Worm (Caenorhabditis elegans) whole organism, L4 larva: Measurements from ENCODE around the gene cest-2.3.
A peak's percentile ranks its signal among the peaks of the same experiment; 100 is the strongest.

Experiments used
- F44E2.7 ChIP-seq: fragments of 200-800 bp; sonication (Bioruptor generic); IDR thresholded peaks from 2 replicates; pipeline ENCODE4 v2.1.2; 2022; ENCODE audit warnings: missing genetic modification characterization, missing compliant biosample characterization
- F49E8.2 ChIP-seq: sonication (generic microtip); optimal IDR thresholded peaks from 2 replicates; lab custom pipeline; 2016; ENCODE audit warnings: missing compliant biosample characterization, mild to moderate bottlenecking, missing genetic modification characterization, borderline replicate concordance
- Y105C5A.15 ChIP-seq: fragments of 200-800 bp; sonication (Bioruptor generic); IDR thresholded peaks from 2 replicates; pipeline ENCODE4 v1.3.6; 2022; ENCODE audit warnings: missing genetic modification characterization, missing compliant biosample characterization
- aha-1 ChIP-seq: fragments of 150-350 bp; peaks from one replicate; lab custom pipeline; 2014; ENCODE audit warnings: missing biosample characterization, missing genetic modification characterization
- arid-1 ChIP-seq: fragments of 200-800 bp; sonication (Bioruptor generic); conservative IDR thresholded peaks from 2 replicates; pipeline ENCODE4 v1.3.6; 2022; ENCODE audit warnings: missing genetic modification reagents, missing genetic modification characterization, missing compliant biosample characterization
- ceh-28 ChIP-seq: fragments of 150-350 bp; optimal IDR thresholded peaks from 2 replicates; lab custom pipeline; 2014; ENCODE audit warnings: missing biosample characterization, missing genetic modification reagents, missing genetic modification characterization
- ceh-44 ChIP-seq: fragments of 200-800 bp; sonication (Bioruptor generic); IDR thresholded peaks from 2 replicates; pipeline ENCODE4 v1.3.6; 2022; ENCODE audit warnings: missing genetic modification reagents, missing genetic modification characterization, missing compliant biosample characterization
- ctbp-1 ChIP-seq: fragments of 200-800 bp; sonication (Bioruptor generic); IDR thresholded peaks from 2 replicates; pipeline ENCODE4 v1.3.6; 2022; ENCODE audit warnings: missing genetic modification reagents, missing genetic modification characterization, missing compliant biosample characterization
- daf-12 ChIP-seq: fragments of 150-350 bp; optimal IDR thresholded peaks from 2 replicates; lab custom pipeline; 2014; ENCODE audit warnings: missing biosample characterization, missing genetic modification reagents, missing genetic modification characterization
- daf-16 ChIP-seq, 3 experiments: sonication (generic microtip); optimal IDR thresholded peaks; 2 replicates each; lab custom pipeline; 2016 to 2017; ENCODE audit warnings: missing genetic modification characterization in 3 of 3, missing genetic modification reagents in 3 of 3, mild to moderate bottlenecking in 2 of 3, missing compliant biosample characterization in 2 of 3, missing biosample characterization in 1 of 3, moderate library complexity in 1 of 3
- dmd-6 ChIP-seq: fragments of 200-800 bp; sonication (Bioruptor generic); IDR thresholded peaks from 2 replicates; pipeline ENCODE4 v1.3.6; 2022; ENCODE audit warnings: missing genetic modification reagents, missing genetic modification characterization, missing compliant biosample characterization
- dve-1 ChIP-seq: sonication (generic microtip); optimal IDR thresholded peaks from 2 replicates; lab custom pipeline; 2017; ENCODE audit warnings: antibody characterized with exemption, mild to moderate bottlenecking, missing genetic modification characterization, missing compliant biosample characterization; ENCODE audit not compliant: insufficient read depth
- fkh-10 ChIP-seq: fragments of 150-350 bp; optimal IDR thresholded peaks from 2 replicates; lab custom pipeline; 2014; ENCODE audit warnings: missing biosample characterization, missing genetic modification reagents, missing genetic modification characterization
- fos-1 ChIP-seq: fragments of 150-350 bp; optimal IDR thresholded peaks from 2 replicates; lab custom pipeline; 2014; ENCODE audit warnings: missing biosample characterization, missing genetic modification characterization
- hlh-11 ChIP-seq: fragments of 200-800 bp; sonication (Bioruptor generic); optimal IDR thresholded peaks from 2 replicates; lab custom pipeline; 2018; ENCODE audit warnings: mild to moderate bottlenecking, missing genetic modification characterization, missing compliant biosample characterization
- lim-7 ChIP-seq: fragments of 200-800 bp; sonication (Bioruptor generic); IDR thresholded peaks from 2 replicates; pipeline ENCODE4 v1.3.6; 2022; ENCODE audit warnings: missing genetic modification characterization, missing compliant biosample characterization
- lin-1 ChIP-seq: fragments of 200-800 bp; sonication (Bioruptor generic); IDR thresholded peaks from 2 replicates; pipeline ENCODE4 v1.3.6; 2022; ENCODE audit warnings: missing genetic modification reagents, missing genetic modification characterization, missing compliant biosample characterization
- lin-38 ChIP-seq: fragments of 200-800 bp; sonication (Bioruptor generic); IDR thresholded peaks from 2 replicates; pipeline ENCODE4 v1.3.6; 2022; ENCODE audit warnings: missing genetic modification reagents, missing genetic modification characterization, missing compliant biosample characterization
- madf-5 ChIP-seq, 2 experiments: fragments of 200-800 bp; sonication (Bioruptor generic); IDR thresholded peaks; 2 replicates each; pipeline ENCODE4 v1.3.6; 2022; ENCODE audit warnings: missing compliant biosample characterization in 2 of 2, missing genetic modification characterization in 2 of 2
- mdl-1 ChIP-seq, 2 experiments: fragments of 150-350 bp in 1 of 2; sonication (generic microtip) in 1 of 2; optimal IDR thresholded peaks; 2 replicates each; lab custom pipeline; 2014 to 2017; ENCODE audit warnings: missing biosample characterization in 2 of 2, missing genetic modification characterization in 2 of 2
- mxl-3 ChIP-seq: fragments of 200-800 bp; sonication (Bioruptor generic); optimal IDR thresholded peaks from 2 replicates; lab custom pipeline; 2018; ENCODE audit warnings: mild to moderate bottlenecking, missing genetic modification characterization, missing compliant biosample characterization
- nhr-10 ChIP-seq: fragments of 150-350 bp; optimal IDR thresholded peaks from 2 replicates; lab custom pipeline; 2014; ENCODE audit warnings: missing biosample characterization, missing genetic modification characterization
- nhr-11 ChIP-seq: fragments of 150-350 bp; optimal IDR thresholded peaks from 2 replicates; lab custom pipeline; 2014; ENCODE audit warnings: missing biosample characterization, missing genetic modification characterization
- nhr-25 ChIP-seq: sonication (generic microtip); optimal IDR thresholded peaks from 2 replicates; lab custom pipeline; 2017; ENCODE audit warnings: missing genetic modification characterization, mild to moderate bottlenecking, missing compliant biosample characterization, antibody characterized with exemption, moderate library complexity, borderline replicate concordance; ENCODE audit not compliant: insufficient read depth
- nhr-28 ChIP-seq: fragments of 150-350 bp; optimal IDR thresholded peaks from 2 replicates; lab custom pipeline; 2014; ENCODE audit warnings: missing biosample characterization, missing genetic modification characterization
- nhr-48 ChIP-seq: sonication (generic microtip); optimal IDR thresholded peaks from 2 replicates; lab custom pipeline; 2016; ENCODE audit warnings: mild to moderate bottlenecking, missing genetic modification characterization, missing compliant biosample characterization
- nhr-6 ChIP-seq: fragments of 150-350 bp; optimal IDR thresholded peaks from 2 replicates; lab custom pipeline; 2014; ENCODE audit warnings: missing biosample characterization, missing genetic modification characterization
- nhr-76 ChIP-seq: fragments of 150-350 bp; optimal IDR thresholded peaks from 2 replicates; lab custom pipeline; 2014; ENCODE audit warnings: missing biosample characterization, missing genetic modification characterization
- pha-4 ChIP-seq, 2 experiments: fragments of 150-350 bp in 1 of 2; fragments of 200-800 bp in 1 of 2; sonication (Bioruptor generic) in 1 of 2; IDR thresholded peaks in 1 of 2; optimal IDR thresholded peaks in 1 of 2; 2 replicates each; pipeline versions ENCODE4 v1.3.6 to Lab custom; 2014 to 2022; ENCODE audit warnings: missing genetic modification characterization in 2 of 2, missing genetic modification reagents in 2 of 2, missing biosample characterization in 1 of 2, missing compliant biosample characterization in 1 of 2
- spr-1 ChIP-seq: sonication (generic microtip); optimal IDR thresholded peaks from 2 replicates; lab custom pipeline; 2016; ENCODE audit warnings: mild to moderate bottlenecking, missing genetic modification characterization, missing compliant biosample characterization
- unc-130 ChIP-seq: sonication (generic microtip); optimal IDR thresholded peaks from 2 replicates; lab custom pipeline; 2016; ENCODE audit warnings: missing genetic modification reagents, missing genetic modification characterization, missing compliant biosample characterization
- unc-62 ChIP-seq, 3 experiments: fragments of 150-350 bp in 1 of 3; sonication (generic microtip); optimal IDR thresholded peaks in 2 of 3; peaks in 1 of 3; 1 replicate in 1 of 3; 2 replicates in 2 of 3; lab custom pipeline; 2014 to 2017; ENCODE audit warnings: missing biosample characterization in 3 of 3, missing genetic modification characterization in 3 of 3, missing genetic modification reagents in 3 of 3, missing genotype in 1 of 3
- vab-7 ChIP-seq: fragments of 200-800 bp; sonication (Bioruptor generic); IDR thresholded peaks from 2 replicates; pipeline ENCODE4 v1.3.6; 2022; ENCODE audit warnings: missing genetic modification reagents, missing genetic modification characterization, missing compliant biosample characterization
- zag-1 ChIP-seq: fragments of 150-350 bp; optimal IDR thresholded peaks from 2 replicates; lab custom pipeline; 2014; ENCODE audit warnings: missing biosample characterization, missing genetic modification characterization
- zip-2 ChIP-seq: fragments of 150-350 bp; optimal IDR thresholded peaks from 2 replicates; lab custom pipeline; 2014; ENCODE audit warnings: missing biosample characterization, missing genetic modification characterization
- ztf-11 ChIP-seq: fragments of 150-350 bp; optimal IDR thresholded peaks from 2 replicates; lab custom pipeline; 2014; ENCODE audit warnings: missing biosample characterization, missing genetic modification characterization
- ztf-7 ChIP-seq: fragments of 150-350 bp; optimal IDR thresholded peaks from 2 replicates; lab custom pipeline; 2014; ENCODE audit warnings: missing biosample characterization, missing genetic modification characterization

cest-2.3 gene

DNA sequence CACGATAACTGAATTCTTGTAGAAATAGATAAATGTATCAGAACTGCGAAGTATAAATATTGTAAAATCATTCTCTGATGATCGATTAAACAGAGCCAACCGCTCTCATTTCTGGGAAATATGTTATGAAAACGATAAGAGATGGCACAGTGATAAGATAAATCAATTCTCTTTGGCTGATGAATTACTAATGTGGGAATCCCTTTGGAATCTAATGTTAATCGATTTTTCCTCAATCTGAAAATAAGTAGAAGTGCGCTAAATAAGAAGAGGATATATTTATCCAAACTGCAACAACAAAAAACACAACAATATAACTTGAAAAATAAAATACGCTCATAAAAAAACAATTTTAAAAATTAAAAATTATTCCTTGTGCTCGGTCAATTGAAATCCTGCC, at the start of gene cest-2.3:
cest-2.3 (minus strand) TSS at position 101 of the 400 bp plus-strand sequence.
- TF ChIP-seq F49E8.2 (tag; lab: Kevin White, UChicago) (no peak), aha-1 (tag; lab: Kevin White, UChicago) (peak; percentile 3)
- TF ChIP-seq, all 104 proteins: peak for 1

DNA sequence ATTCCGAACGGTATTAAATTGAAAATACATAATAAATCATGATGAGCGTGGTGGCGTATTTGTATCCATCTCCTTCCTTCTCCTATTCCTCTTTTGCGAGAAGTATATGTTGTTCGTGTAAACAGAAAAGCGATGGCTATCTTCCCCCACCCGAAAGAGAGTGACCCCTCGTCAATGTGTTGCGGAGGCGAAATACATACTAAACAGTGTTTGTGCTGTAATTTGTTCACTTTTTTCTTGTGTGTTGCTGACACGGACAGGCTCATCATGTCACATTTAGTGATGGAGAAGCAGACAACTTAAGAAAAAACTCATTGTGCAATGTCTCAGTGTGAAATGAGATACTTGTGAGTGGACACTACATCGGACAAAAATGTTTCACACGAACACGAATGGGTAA, 48.9 kb upstream of the cest-2.3 start:
- TF ChIP-seq hlh-11 (tag; lab: Kevin White, UChicago) = peak; percentile 10
- no peak for TF ChIP-seq daf-12 (tag; lab: Kevin White, UChicago)
- TF ChIP-seq spr-1 (tag; lab: Kevin White, UChicago) = no peak
- peak in 1 of 2 experiments; percentile 24 for TF ChIP-seq unc-62 (GFP tag; optimal IDR thresholded peaks at IDR 0.05 in 1 of 2; lab: Kevin White, UChicago)
- no peak for TF ChIP-seq unc-62 (tag; optimal IDR thresholded peaks at IDR 0.05; lab: Kevin White, UChicago)
- TF ChIP-seq dmd-6 = peak; percentile 20; the same call in 1 of the 2 replicates
- TF ChIP-seq nhr-10 (tag; lab: Kevin White, UChicago) = no peak
- peak in 1 of 2 experiments; percentile 56 for TF ChIP-seq daf-16 (GFP tag; optimal IDR thresholded peaks at IDR 0.05; lab: Kevin White, UChicago)
- TF ChIP-seq daf-16 (tag; optimal IDR thresholded peaks at IDR 0.05; lab: Kevin White, UChicago) = peak; percentile 80
- peak; percentile 12 for TF ChIP-seq mxl-3 (GFP tag; lab: Kevin White, UChicago)
- no peak for TF ChIP-seq ceh-28 (tag; lab: Kevin White, UChicago)
- TF ChIP-seq F44E2.7 (GFP tag; lab: Robert Waterston, UW) = no peak
- peak; percentile 8 for TF ChIP-seq nhr-28 (tag; lab: Kevin White, UChicago)
- no peak for TF ChIP-seq nhr-6 (tag; lab: Kevin White, UChicago)
- TF ChIP-seq madf-5 (GFP tag; IDR thresholded peaks at IDR 0.05; lab: Robert Waterston, UW) = no peak
- no peak for TF ChIP-seq unc-130 (GFP tag; lab: Kevin White, UChicago)
- no peak for TF ChIP-seq zip-2 (tag; lab: Kevin White, UChicago)

DNA sequence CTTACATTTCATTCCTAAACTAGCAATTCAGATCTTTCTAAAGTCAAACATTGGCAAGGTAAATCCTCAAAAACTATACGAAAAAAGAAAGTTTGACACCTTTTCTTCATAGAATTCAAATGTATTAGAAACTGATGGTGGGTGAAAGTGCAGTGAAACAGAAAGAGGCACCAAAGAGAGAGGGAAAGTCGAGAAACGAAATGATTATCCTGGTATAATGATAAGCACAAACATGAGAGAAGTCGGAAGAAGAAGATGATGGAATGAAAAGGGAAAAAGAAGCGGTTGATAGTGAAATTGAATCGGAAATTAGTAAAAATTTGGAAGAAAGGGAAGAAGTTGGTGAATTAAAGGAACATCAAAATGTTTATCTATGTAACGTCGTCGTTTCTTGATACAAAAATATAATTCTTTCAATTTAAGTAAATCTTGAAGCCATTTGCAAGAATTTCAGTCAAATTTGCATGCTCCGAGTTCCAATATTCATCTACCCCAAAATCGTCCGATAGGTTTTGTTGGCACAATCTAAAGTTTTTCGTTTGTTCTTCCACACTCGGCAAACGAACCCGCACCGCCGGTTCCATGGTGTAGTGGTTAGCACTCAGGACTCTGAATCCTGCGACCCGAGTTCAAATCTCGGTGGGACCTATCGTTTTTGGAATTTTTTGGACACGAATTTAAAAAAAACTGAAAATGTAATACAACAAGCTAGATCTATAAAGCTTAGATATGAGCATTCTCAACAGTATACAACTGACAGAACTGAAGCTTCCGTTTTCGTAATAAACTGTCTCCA, 48.2 kb upstream of the cest-2.3 start:
- TF ChIP-seq Y105C5A.15 (GFP tag; lab: Robert Waterston, UW) = no peak
- 0 out of 2 replicates have a peak, but pooled peaks have one; percentile 59 for TF ChIP-seq vab-7 (GFP tag; lab: Robert Waterston, UW)
- 0 out of 2 replicates have a peak, but pooled peaks have one; percentile 74 for TF ChIP-seq ceh-44 (GFP tag; lab: Robert Waterston, UW)
- TF ChIP-seq nhr-76 (tag; lab: Kevin White, UChicago) = no peak
- no peak for TF ChIP-seq mdl-1 (tag; optimal IDR thresholded peaks at IDR 0.05; lab: Kevin White, UChicago)
- TF ChIP-seq ctbp-1 = 0 out of 2 replicates have a peak, but pooled peaks have one; percentile 31
- TF ChIP-seq dmd-6 = 0 out of 2 replicates have a peak, but pooled peaks have one; percentile 22
- peak; percentile 46 for TF ChIP-seq aha-1 (tag; lab: Kevin White, UChicago)
- TF ChIP-seq pha-4 (GFP tag; IDR thresholded peaks at IDR 0.05; lab: Robert Waterston, UW) = peak; percentile 54; the same call in 1 of the 2 replicates
- no peak for TF ChIP-seq pha-4 (tag; optimal IDR thresholded peaks at IDR 0.05; lab: Kevin White, UChicago)
- TF ChIP-seq dve-1 (tag; lab: Kevin White, UChicago) = no peak
- TF ChIP-seq lim-7 (GFP tag; lab: Robert Waterston, UW) = peak; percentile 68; the same call in 1 of the 2 replicates
- TF ChIP-seq lin-38 (GFP tag; lab: Robert Waterston, UW) = 0 out of 2 replicates have a peak, but pooled peaks have one; percentile 18
- no peak for TF ChIP-seq nhr-48 (tag; lab: Kevin White, UChicago)
- no peak for TF ChIP-seq unc-62 (GFP tag; optimal IDR thresholded peaks at IDR 0.05 in 1 of 2; lab: Kevin White, UChicago)
- TF ChIP-seq unc-62 (tag; optimal IDR thresholded peaks at IDR 0.05; lab: Kevin White, UChicago) = no peak

DNA sequence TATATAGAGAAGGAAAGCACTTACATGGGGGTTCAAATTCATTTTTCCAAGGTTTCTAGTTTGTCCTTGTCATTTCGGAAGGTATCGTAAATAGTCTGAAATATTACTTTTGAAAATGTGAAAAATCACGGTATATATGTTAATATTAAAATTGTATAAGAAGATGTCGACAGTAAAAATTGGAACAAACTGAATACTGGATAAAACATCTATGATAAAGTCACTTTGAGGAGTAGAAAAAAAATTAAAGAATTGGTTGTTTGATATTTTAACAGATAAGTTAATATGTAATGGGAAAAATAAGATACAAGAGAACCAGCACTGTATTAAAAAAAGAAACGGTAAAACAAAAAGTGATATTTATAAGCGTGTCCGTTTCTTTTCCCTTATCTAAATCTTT, 43.6 kb upstream of the cest-2.3 start, which contains the start of gene nep-21:
nep-21 (minus strand) TSS at position 101 of the 400 bp plus-strand sequence.
- no peak for TF ChIP-seq fkh-10 (GFP tag; lab: Kevin White, UChicago)
- no peak for TF ChIP-seq lin-1
- TF ChIP-seq nhr-25 = no peak
- TF ChIP-seq fos-1 = no peak
- no peak for TF ChIP-seq ztf-7
- no peak for TF ChIP-seq zag-1
- TF ChIP-seq arid-1 (GFP tag; lab: Robert Waterston, UW) = no peak
- no peak for TF ChIP-seq ztf-11
- no peak for TF ChIP-seq nhr-11 (tag; lab: Kevin White, UChicago)
- TF ChIP-seq, all 104 proteins: peak for 0
